Worm (Caenorhabditis elegans) whole organism, L4/young adult: ENCODE data around the gene clc-8.
"Not testable (repeated sequence)": the region's sequence is repeated elsewhere in the genome, so short reads cannot be mapped to it uniquely, and the experiment has no call there.

Source experiments
- W03F9.2 ChIP-seq: fragments of 150-350 bp; optimal IDR thresholded peaks from 2 replicates; lab custom pipeline; 2014; ENCODE audit warnings: missing biosample characterization, missing genetic modification characterization
- dao-5 ChIP-seq: sonication (generic microtip); optimal IDR thresholded peaks from 2 replicates; lab custom pipeline; 2016; ENCODE audit warnings: missing genotype, missing genetic modification characterization, moderate library complexity, missing compliant biosample characterization
- him-1 ChIP-seq: sonication (generic microtip); optimal IDR thresholded peaks from 2 replicates; lab custom pipeline; 2016; ENCODE audit warnings: missing genotype, missing genetic modification reagents, missing genetic modification characterization, missing compliant biosample characterization

Gene clc-8

ce11 chrIV:14427395-14427794 lies 33.5 kb downstream of the clc-8 start, which contains the start of gene F55B11.5:
F55B11.5 (plus strand) TSS chrIV:14427695.
- TF ChIP-seq W03F9.2 (tag; lab: Kevin White, UChicago); dao-5; him-1 (tag; lab: Kevin White, UChicago): not testable (repeated sequence)

DNA sequence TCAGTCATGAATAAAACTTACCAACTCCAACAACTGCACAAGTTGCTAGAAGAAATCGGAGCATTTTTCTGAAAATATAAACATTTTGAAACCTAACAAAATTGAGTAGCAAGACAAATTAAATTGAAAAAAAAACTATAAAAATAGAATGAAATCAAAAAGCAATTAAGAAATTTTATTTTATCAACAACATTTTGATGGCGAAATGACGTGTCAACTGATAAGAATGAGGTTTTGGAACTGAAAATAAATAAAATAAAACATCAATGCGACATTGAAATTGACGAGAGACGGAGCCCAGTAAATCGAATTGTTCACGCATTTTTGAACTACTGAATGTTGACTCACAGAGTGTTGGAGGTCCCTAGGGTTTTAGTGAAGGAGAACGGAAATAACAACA lies 36.9 kb downstream of the clc-8 start, which contains the start of gene F55B11.4:
F55B11.4 (minus strand) TSS at position 68 of the 400 bp plus-strand sequence.
- TF ChIP-seq W03F9.2 (tag; lab: Kevin White, UChicago) (no peak), dao-5 (no peak), him-1 (tag; lab: Kevin White, UChicago) (no peak)

ce11 chrIV:14435902-14436301 lies 42.0 kb downstream of the clc-8 start:
- TF ChIP-seq W03F9.2 (tag; lab: Kevin White, UChicago), result no peak
- TF ChIP-seq him-1 (tag; lab: Kevin White, UChicago), result no peak
- TF ChIP-seq dao-5, result no peak

DNA sequence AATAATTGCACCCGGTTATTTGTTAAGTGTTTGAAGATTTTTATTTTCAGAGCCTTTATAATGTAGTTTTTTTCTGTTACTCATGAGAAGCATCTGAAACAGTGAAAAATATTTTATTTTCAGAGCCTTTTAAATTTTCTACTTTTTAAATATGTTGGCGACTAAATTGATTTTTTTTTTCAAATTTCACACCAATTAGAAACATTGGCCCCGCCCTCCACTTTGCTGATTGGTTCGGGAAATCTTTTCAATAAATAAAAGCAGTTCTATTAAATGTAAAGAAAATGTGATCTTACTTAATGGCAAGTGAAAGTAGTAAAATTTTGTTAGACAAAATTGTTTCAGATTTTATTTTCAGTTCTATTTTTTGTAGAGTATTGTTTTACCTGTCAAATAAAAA lies 43.5 kb downstream of the clc-8 start:
- TF ChIP-seq W03F9.2 (tag; lab: Kevin White, UChicago), result no peak

ce11 chrIV:14444077-14444476 lies 50.1 kb downstream of the clc-8 start, which contains the start of gene tra-3:
tra-3 (minus strand) TSS chrIV:14444183.
- TF ChIP-seq him-1 (tag; lab: Kevin White, UChicago), result no peak

ce11 chrIV:14445191-14445795 lies 51.4 kb downstream of the clc-8 start:
- no peak for TF ChIP-seq him-1 (tag; lab: Kevin White, UChicago)
- no peak for TF ChIP-seq W03F9.2 (tag; lab: Kevin White, UChicago)
- no peak for TF ChIP-seq dao-5
